Fruit fly (Drosophila melanogaster): ENCODE results near the gene CG7376.

DNA sequence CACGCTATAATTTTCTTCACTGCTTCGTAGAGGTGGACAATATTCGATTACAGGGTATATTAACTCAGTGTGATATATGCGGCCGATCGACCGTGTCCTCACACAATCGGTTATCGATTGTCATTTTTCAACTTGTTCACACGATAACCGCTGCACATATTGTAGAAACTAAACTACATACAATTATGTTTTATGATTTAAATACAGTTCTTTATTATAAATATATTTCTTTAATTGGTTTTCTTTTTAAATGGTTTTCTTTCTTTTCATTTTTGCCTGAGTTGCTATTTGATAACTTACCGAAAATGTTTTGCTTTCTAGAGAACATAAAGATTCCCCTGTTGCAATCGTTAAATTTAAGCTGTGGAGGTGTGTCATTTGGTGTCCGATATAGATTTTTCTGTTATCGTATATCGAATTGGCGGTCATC lies at the start of gene CG7376, which contains the start of gene fmt:
- TF ChIP-seq kay (GFP tag; ENCODE audit: borderline replicate concordance) (no peak), bab1 (GFP tag; optimal IDR thresholded peaks at IDR 0.05) (no peak), CG7101 (tag; optimal IDR thresholded peaks at IDR 0.05) (peak; percentile 30), Mnt (GFP tag; optimal IDR thresholded peaks at IDR 0.05) (peak; percentile 20), cnc (optimal IDR thresholded peaks at IDR 0.05) (no peak), CG11617 (GFP tag; optimal IDR thresholded peaks at IDR 0.05) (peak; percentile 27)

Data from whole organism, adult.